Fruit fly (Drosophila melanogaster) whole organism: Measurements from ENCODE around the gene CG6012.

Experiments used
- CG8478 ChIP-seq: fragments of >200 bp; optimal IDR thresholded peaks from 2 replicates; lab custom pipeline; 2018; ENCODE audit warnings: inconsistent platforms
- Dll ChIP-seq: fragments of >200 bp; optimal IDR thresholded peaks from 2 replicates; lab custom pipeline; 2017
- EcR ChIP-seq, 2 experiments: fragments of >200 bp; optimal IDR thresholded peaks; 2 replicates each; lab custom pipeline; 2017; ENCODE audit warnings: missing biosample characterization in 2 of 2, missing genetic modification characterization in 2 of 2, missing genetic modification reagents in 2 of 2
- pan ChIP-seq: fragments of >200 bp; optimal IDR thresholded peaks from 2 replicates; lab custom pipeline; 2017
- psq ChIP-seq: fragments of >200 bp; optimal IDR thresholded peaks from 2 replicates; lab custom pipeline; 2017
- usp ChIP-seq: fragments of >200 bp; optimal IDR thresholded peaks from 2 replicates; lab custom pipeline; 2017; ENCODE audit warnings: missing biosample characterization, missing genetic modification characterization, mixed read lengths

The CG6012 gene

dm6 chr2L:16861126-16861525, at the start of gene CG6012:
Gene CG6012 (minus strand): TSS chr2L:16861489.
- TF ChIP-seq pan (lab: Kevin White, UChicago) = no peak
- TF ChIP-seq usp (GFP tag; lab: Kevin White, UChicago) = no peak
- no peak for TF ChIP-seq Dll (lab: Kevin White, UChicago)
- no peak for TF ChIP-seq psq
- TF ChIP-seq CG8478 (lab: Kevin White, UChicago) = no peak
- TF ChIP-seq EcR (GFP tag; optimal IDR thresholded peaks at IDR 0.05; lab: Kevin White, UChicago) = no peak

- TF ChIP-seq EcR (GFP tag; optimal IDR thresholded peaks at IDR 0.05; lab: Kevin White, UChicago) (no peak), psq (no peak), usp (GFP tag; lab: Kevin White, UChicago) (no peak), CG8478 (lab: Kevin White, UChicago) (no peak), Dll (lab: Kevin White, UChicago) (no peak), pan (lab: Kevin White, UChicago) (no peak)
Measured at dm6 chr2L:16910177-16910576, 48.9 kb upstream of the CG6012 start, which contains the start of gene ApepP. Gene ApepP (minus strand): TSS chr2L:16910418.

DNA sequence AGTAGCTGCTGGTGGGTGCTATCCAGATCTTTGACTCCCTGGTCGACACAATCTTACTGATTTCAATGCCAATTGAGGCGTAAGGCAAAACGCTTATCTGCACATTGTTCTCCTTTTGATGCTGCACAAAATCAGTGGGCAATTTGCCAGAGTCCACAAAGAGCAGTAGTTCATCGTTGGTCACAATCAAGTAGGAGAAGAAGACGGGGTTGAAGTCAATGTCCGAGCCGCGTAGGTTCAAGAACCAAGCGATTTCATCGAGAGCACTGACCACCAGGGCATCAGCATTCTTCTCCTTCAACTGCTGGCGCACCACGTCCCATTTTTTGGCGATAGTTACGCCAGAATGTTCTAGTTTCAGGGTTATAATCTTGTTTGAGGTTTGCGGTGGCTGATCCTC, 48.0 kb upstream of the CG6012 start:
- no peak for TF ChIP-seq pan (lab: Kevin White, UChicago)
- no peak for TF ChIP-seq Dll (lab: Kevin White, UChicago)
- TF ChIP-seq CG8478 (lab: Kevin White, UChicago) = no peak
- TF ChIP-seq psq = no peak
- TF ChIP-seq usp (GFP tag; lab: Kevin White, UChicago) = no peak
- TF ChIP-seq EcR (GFP tag; optimal IDR thresholded peaks at IDR 0.05; lab: Kevin White, UChicago) = no peak

DNA sequence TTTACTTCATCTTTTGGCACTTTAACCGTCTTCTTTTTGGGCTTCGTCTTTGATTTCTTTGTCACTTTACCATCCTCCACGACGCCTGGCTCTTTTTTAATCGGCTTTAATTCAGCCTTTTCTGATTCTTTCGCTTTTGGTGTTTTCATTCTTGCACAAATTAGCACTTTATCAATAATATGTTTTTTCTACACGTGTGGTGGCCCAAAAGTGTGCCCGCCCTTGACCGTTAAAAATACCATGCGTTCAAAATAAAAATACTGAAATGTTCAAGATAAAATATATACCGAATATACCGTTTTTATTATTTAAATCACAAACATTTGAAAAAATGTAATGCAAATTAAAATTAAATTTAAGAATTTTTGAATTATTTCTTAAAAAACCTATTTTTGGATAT, 40.7 kb upstream of the CG6012 start, which contains the start of gene CG12288:
TSS of gene CG12288 (minus strand) at position 216 of the 400 bp plus-strand sequence.
- no peak for TF ChIP-seq Dll (lab: Kevin White, UChicago)

dm6 chr2L:16900373-16900772, 39.1 kb upstream of the CG6012 start, which contains the start of gene CG31805:
Gene CG31805 (minus strand): TSS chr2L:16900473.
- no peak for TF ChIP-seq CG8478 (lab: Kevin White, UChicago)
- no peak for TF ChIP-seq pan (lab: Kevin White, UChicago)
- TF ChIP-seq EcR (GFP tag; optimal IDR thresholded peaks at IDR 0.05; lab: Kevin White, UChicago) = no peak
- no peak for TF ChIP-seq usp (GFP tag; lab: Kevin White, UChicago)
- TF ChIP-seq psq = no peak
- no peak for TF ChIP-seq Dll (lab: Kevin White, UChicago)

DNA sequence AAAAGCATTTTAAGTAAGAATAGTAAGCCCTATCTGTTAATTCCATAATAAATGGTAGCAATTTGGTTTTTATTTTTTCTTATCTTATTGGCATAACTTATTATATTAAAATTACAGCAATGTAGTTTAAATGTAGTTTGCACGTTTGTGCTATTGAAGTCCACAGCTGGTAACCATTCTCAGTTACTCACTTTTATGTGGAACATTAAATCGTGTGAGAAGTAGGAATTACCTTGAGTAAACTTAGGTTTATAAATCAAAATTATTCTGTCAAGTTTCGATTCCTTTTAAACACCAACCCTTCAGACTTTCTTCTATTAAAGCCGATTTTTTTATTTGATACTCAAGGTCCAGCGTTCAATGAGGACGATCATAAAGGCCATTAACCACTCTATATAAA, 28.3 kb upstream of the CG6012 start, which contains the start of gene CG42556:
TSS of gene CG42556 (plus strand) at position 301 of the 400 bp plus-strand sequence.
- TF ChIP-seq psq (no peak), CG8478 (lab: Kevin White, UChicago) (no peak), pan (lab: Kevin White, UChicago) (no peak), Dll (lab: Kevin White, UChicago) (no peak)

dm6 chr2L:16888574-16889376, 27.5 kb upstream of the CG6012 start:
- TF ChIP-seq psq = no peak
- peak; percentile 4 for TF ChIP-seq pan (lab: Kevin White, UChicago)
- TF ChIP-seq EcR (GFP tag; optimal IDR thresholded peaks at IDR 0.05; lab: Kevin White, UChicago) = peak in 1 of 2 experiments; percentile 45

dm6 chr2L:16887660-16888573, 26.6 kb upstream of the CG6012 start, which contains the start of the genes osi and tweek:
Gene osi (minus strand): TSS chr2L:16887966.
Gene tweek (plus strand): TSS chr2L:16888490.
- TF ChIP-seq Dll (lab: Kevin White, UChicago) (no peak), psq (no peak), CG8478 (lab: Kevin White, UChicago) (no peak), pan (lab: Kevin White, UChicago) (no peak), usp (GFP tag; lab: Kevin White, UChicago) (no peak), EcR (GFP tag; optimal IDR thresholded peaks at IDR 0.05; lab: Kevin White, UChicago) (no peak)

DNA sequence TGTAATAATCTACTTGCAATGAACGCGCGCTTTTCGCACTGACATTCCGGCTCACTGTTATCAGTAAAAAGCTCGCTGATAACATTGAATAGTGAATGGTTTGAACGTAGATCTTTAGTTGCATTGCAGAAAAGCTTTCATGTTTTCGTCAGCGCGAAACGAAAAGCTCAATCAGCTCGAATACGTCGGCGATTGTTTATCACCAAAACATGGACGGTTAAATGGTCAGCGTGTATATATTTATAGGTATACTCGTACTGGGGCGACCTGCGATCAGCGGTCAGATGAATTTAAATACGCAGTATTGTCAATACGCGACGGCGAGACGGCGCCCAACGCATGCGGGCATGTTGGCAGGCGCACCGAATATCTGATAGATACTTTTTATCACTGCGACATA, 25.2 kb upstream of the CG6012 start:
- TF ChIP-seq psq (no peak), EcR (GFP tag; optimal IDR thresholded peaks at IDR 0.05; lab: Kevin White, UChicago) (no peak), usp (GFP tag; lab: Kevin White, UChicago) (no peak), pan (lab: Kevin White, UChicago) (no peak), Dll (lab: Kevin White, UChicago) (no peak), CG8478 (lab: Kevin White, UChicago) (no peak)

- TF ChIP-seq psq (no peak), Dll (lab: Kevin White, UChicago) (no peak), usp (GFP tag; lab: Kevin White, UChicago) (no peak), EcR (GFP tag; optimal IDR thresholded peaks at IDR 0.05; lab: Kevin White, UChicago) (no peak), pan (lab: Kevin White, UChicago) (no peak), CG8478 (lab: Kevin White, UChicago) (no peak)
Measured at dm6 chr2L:16885347-16885746, 24.1 kb upstream of the CG6012 start.

- TF ChIP-seq CG8478 (lab: Kevin White, UChicago) (no peak), usp (GFP tag; lab: Kevin White, UChicago) (no peak), psq (no peak), pan (lab: Kevin White, UChicago) (no peak), Dll (lab: Kevin White, UChicago) (no peak), EcR (GFP tag; optimal IDR thresholded peaks at IDR 0.05; lab: Kevin White, UChicago) (no peak)
Measured at dm6 chr2L:16884702-16885101, 23.4 kb upstream of the CG6012 start.
